Worm (Caenorhabditis elegans): ENCODE results near the gene dpf-6.

Gene dpf-6

ce11 chrIII:8050944-8051343, 12.9 kb downstream of the dpf-6 start, which contains the start of gene K12H4.7:
Gene K12H4.7 (minus strand): TSS chrIII:8051081.
- TF ChIP-seq aly-2 (tag; optimal IDR thresholded peaks at IDR 0.05) (no peak), T20F7.1 (GFP tag; optimal IDR thresholded peaks at IDR 0.05) (peak; percentile 36), aha-1 (tag) (peak; percentile 1), nhr-28 (tag; optimal IDR thresholded peaks at IDR 0.05) (peak; percentile 76), rbr-2 (tag; optimal IDR thresholded peaks at IDR 0.05) (no peak), pqm-1 (tag; optimal IDR thresholded peaks at IDR 0.05) (peak; percentile 91)

- no peak for TF ChIP-seq gei-8 (GFP tag; optimal IDR thresholded peaks at IDR 0.05)
- no peak for TF ChIP-seq ces-1 (GFP tag; optimal IDR thresholded peaks at IDR 0.05)
- no peak for TF ChIP-seq nhr-42 (GFP tag; IDR thresholded peaks at IDR 0.05)
- TF ChIP-seq arid-1 (GFP tag; conservative IDR thresholded peaks at IDR 0.05), result no peak
- TF ChIP-seq php-3 (GFP tag; IDR thresholded peaks at IDR 0.05), result no peak
- TF ChIP-seq snpc-1.2 (GFP tag; IDR thresholded peaks at IDR 0.05), result no peak
- TF ChIP-seq F26F4.8 (GFP tag; conservative IDR thresholded peaks at IDR 0.05), result no peak
- TF ChIP-seq ama-1 (optimal IDR thresholded peaks at IDR 0.05), result no peak
- TF ChIP-seq mep-1 (tag; optimal IDR thresholded peaks at IDR 0.05), result no peak
- TF ChIP-seq zfp-2 (tag; optimal IDR thresholded peaks at IDR 0.05), result no peak
- TF ChIP-seq snpc-4 (tag; optimal IDR thresholded peaks at IDR 0.05), result no peak
- TF ChIP-seq tag-97 (GFP tag; IDR thresholded peaks at IDR 0.05), result no peak
- no peak for TF ChIP-seq daf-19 (GFP tag; conservative IDR thresholded peaks at IDR 0.05)
- TF ChIP-seq nhr-10 (tag; optimal IDR thresholded peaks at IDR 0.05), result no peak
- TF ChIP-seq mdl-1 (tag; optimal IDR thresholded peaks at IDR 0.05), result no peak
Observed at ce11 chrIII:8051838-8052237, 13.8 kb downstream of the dpf-6 start.

- TF ChIP-seq daf-12 (tag; optimal IDR thresholded peaks at IDR 0.05), result no peak
- peak in 1 of 2 experiments; percentile 96 for TF ChIP-seq unc-62 (GFP tag; optimal IDR thresholded peaks at IDR 0.05 in 1 of 2)
- no peak for TF ChIP-seq unc-62 (tag; optimal IDR thresholded peaks at IDR 0.05)
- no peak for TF ChIP-seq nhr-10 (tag; optimal IDR thresholded peaks at IDR 0.05)
- no peak for TF ChIP-seq pha-4 (GFP tag; IDR thresholded peaks at IDR 0.05)
- no peak for TF ChIP-seq pha-4 (tag; optimal IDR thresholded peaks at IDR 0.05)
- TF ChIP-seq nhr-111 (GFP tag; optimal IDR thresholded peaks at IDR 0.05), result no peak
- TF ChIP-seq zfp-3 (GFP tag; conservative IDR thresholded peaks at IDR 0.05), result no peak
- no peak for TF ChIP-seq dve-1 (tag; optimal IDR thresholded peaks at IDR 0.05; ENCODE audit: insufficient read depth)
- TF ChIP-seq spr-1 (tag; optimal IDR thresholded peaks at IDR 0.05), result no peak
- no peak for TF ChIP-seq nhr-48 (tag; optimal IDR thresholded peaks at IDR 0.05)
Observed at ce11 chrIII:8061114-8061513, 23.1 kb downstream of the dpf-6 start.

- TF ChIP-seq rbr-2 (tag; optimal IDR thresholded peaks at IDR 0.05), result no peak
- TF ChIP-seq sdz-12 (GFP tag; optimal IDR thresholded peaks at IDR 0.05), result no peak
- peak in 1 of 2 experiments; percentile 95 for TF ChIP-seq unc-62 (GFP tag; optimal IDR thresholded peaks at IDR 0.05 in 1 of 2)
- no peak for TF ChIP-seq unc-62 (tag; optimal IDR thresholded peaks at IDR 0.05)
- TF ChIP-seq cey-2 (tag; optimal IDR thresholded peaks at IDR 0.05; ENCODE audit: borderline replicate concordance, insufficient read depth), result no peak
- TF ChIP-seq vab-7 (GFP tag; IDR thresholded peaks at IDR 0.05), result no peak
- TF ChIP-seq zag-1 (tag; optimal IDR thresholded peaks at IDR 0.05), result no peak
Observed at ce11 chrIII:8063659-8064058, 25.6 kb downstream of the dpf-6 start.

ce11 chrIII:8065101-8065500, 27.1 kb downstream of the dpf-6 start:
- TF ChIP-seq php-3 (GFP tag; IDR thresholded peaks at IDR 0.05) (no peak), aly-2 (tag; optimal IDR thresholded peaks at IDR 0.05) (no peak), Y5F2A.4 (GFP tag; optimal IDR thresholded peaks at IDR 0.05) (no peak), tra-1 (GFP tag; IDR thresholded peaks at IDR 0.05) (no peak)
